Fruit fly (Drosophila melanogaster) whole organism, embryonic: ENCODE data around the gene Mct1.
A peak's percentile ranks its signal among the peaks of the same experiment; 100 is the strongest.

Experiments
- CG13287 ChIP-seq: fragments of 200-800 bp; sonication (Bioruptor generic); IDR thresholded peaks from 2 replicates; pipeline ENCODE4 v1.3.6; 2022; ENCODE audit warnings: missing biosample characterization, missing genetic modification characterization; ENCODE audit not compliant: partially characterized antibody
- CG1603 ChIP-seq: fragments of 200-800 bp; sonication (Bioruptor generic); optimal IDR thresholded peaks from 2 replicates; lab custom pipeline; 2019; ENCODE audit warnings: missing biosample characterization, mild to moderate bottlenecking, missing genetic modification characterization, moderate library complexity
- CG17829 ChIP-seq: fragments of 200-800 bp; optimal IDR thresholded peaks from 2 replicates; lab custom pipeline; 2019; ENCODE audit warnings: missing biosample characterization, mild to moderate bottlenecking, missing genetic modification characterization, moderate library complexity
- CG30431 ChIP-seq: fragments of 200-800 bp; sonication (Bioruptor generic); optimal IDR thresholded peaks from 2 replicates; lab custom pipeline; 2017; ENCODE audit warnings: missing biosample characterization, missing genetic modification characterization
- CG32532 ChIP-seq: fragments of 200-800 bp; sonication (Bioruptor generic); IDR thresholded peaks from 2 replicates; pipeline ENCODE4 v1.3.6; 2022; ENCODE audit warnings: missing biosample characterization, missing genetic modification characterization
- CG32772 ChIP-seq: fragments of 200-800 bp; sonication (Bioruptor generic); IDR thresholded peaks from 2 replicates; pipeline ENCODE4 v1.3.6; 2022; ENCODE audit warnings: missing biosample characterization, missing genetic modification characterization
- CG4282 ChIP-seq: fragments of 200-800 bp; sonication (Bioruptor generic); optimal IDR thresholded peaks from 2 replicates; lab custom pipeline; 2016; ENCODE audit warnings: missing biosample characterization, missing genetic modification characterization
- CG6272 ChIP-seq: fragments of 200-800 bp; sonication (Bioruptor generic); IDR thresholded peaks from 2 replicates; pipeline ENCODE4 v1.3.6; 2022; ENCODE audit warnings: missing biosample characterization, missing genetic modification characterization
- CG7271 ChIP-seq: fragments of 200-800 bp; sonication (Bioruptor generic); optimal IDR thresholded peaks from 2 replicates; lab custom pipeline; 2018; ENCODE audit warnings: missing biosample characterization, mild to moderate bottlenecking, missing genetic modification characterization, moderate library complexity
- CG7556 ChIP-seq: fragments of 200-800 bp; sonication (Bioruptor generic); optimal IDR thresholded peaks from 2 replicates; lab custom pipeline; 2017; ENCODE audit warnings: missing biosample characterization, mild to moderate bottlenecking, missing genetic modification characterization
- CG8089 ChIP-seq: fragments of 200-800 bp; sonication (Bioruptor generic); optimal IDR thresholded peaks from 3 replicates; lab custom pipeline; 2016; ENCODE audit warnings: missing biosample characterization, missing genetic modification characterization
- CG8281 ChIP-seq: fragments of 200-800 bp; sonication (Bioruptor generic); optimal IDR thresholded peaks from 2 replicates; lab custom pipeline; 2018; ENCODE audit warnings: missing biosample characterization, mild to moderate bottlenecking, missing genetic modification characterization, moderate library complexity
- CG8290 ChIP-seq, 3 experiments: fragments of 200-800 bp; sonication (Bioruptor generic); optimal IDR thresholded peaks; 2 replicates each; lab custom pipeline; 2016 to 2019; ENCODE audit warnings: missing biosample characterization in 3 of 3, missing genetic modification characterization in 3 of 3, mild to moderate bottlenecking in 2 of 3, moderate library complexity in 1 of 3
- CG8359 ChIP-seq: fragments of 200-800 bp; sonication (Bioruptor generic); optimal IDR thresholded peaks from 2 replicates; lab custom pipeline; 2017; ENCODE audit warnings: missing biosample characterization, mild to moderate bottlenecking, missing genetic modification characterization, borderline replicate concordance
- CG8924 ChIP-seq: fragments of 200-800 bp; optimal IDR thresholded peaks from 3 replicates; lab custom pipeline; 2019; ENCODE audit warnings: missing biosample characterization, mild to moderate bottlenecking, missing genetic modification characterization, moderate library complexity
- CG9437 ChIP-seq: fragments of 200-800 bp; sonication (Bioruptor generic); optimal IDR thresholded peaks from 2 replicates; lab custom pipeline; 2018; ENCODE audit warnings: missing biosample characterization, mild to moderate bottlenecking, missing genetic modification characterization
- CTCF ChIP-seq: fragments of 200-800 bp; sonication (Bioruptor generic); optimal IDR thresholded peaks from 2 replicates; lab custom pipeline; 2017; ENCODE audit warnings: missing biosample characterization, mild to moderate bottlenecking, missing genetic modification characterization, moderate library complexity
- CrebB ChIP-seq: fragments of 200-800 bp; sonication (Bioruptor generic); optimal IDR thresholded peaks from 3 replicates; lab custom pipeline; 2018; ENCODE audit warnings: missing biosample characterization, mild to moderate bottlenecking, missing genetic modification characterization
- Dp ChIP-seq: fragments of 200-800 bp; sonication (Bioruptor generic); optimal IDR thresholded peaks from 2 replicates; lab custom pipeline; 2018; ENCODE audit warnings: missing biosample characterization, mild to moderate bottlenecking, missing genetic modification characterization, moderate library complexity
- Dref ChIP-seq: fragments of 200-800 bp; sonication (Bioruptor generic); IDR thresholded peaks from 2 replicates; pipeline ENCODE4 v1.3.6; 2022; ENCODE audit warnings: missing biosample characterization, missing genetic modification characterization
- Ets65A ChIP-seq: fragments of 200-800 bp; sonication (Bioruptor generic); peaks from one replicate; lab custom pipeline; 2016; ENCODE audit warnings: missing biosample characterization, missing genetic modification characterization
- Fer3 ChIP-seq: fragments of 200-800 bp; sonication (Bioruptor generic); optimal IDR thresholded peaks from 2 replicates; lab custom pipeline; 2018; ENCODE audit warnings: missing biosample characterization, mild to moderate bottlenecking, missing genetic modification characterization, moderate library complexity
- Gsc ChIP-seq: fragments of 200-800 bp; sonication (Bioruptor generic); IDR thresholded peaks from 2 replicates; pipeline ENCODE4 v1.3.6; 2022; ENCODE audit warnings: missing biosample characterization, missing genetic modification characterization
- HLH54F ChIP-seq: fragments of 200-800 bp; sonication (Bioruptor generic); optimal IDR thresholded peaks from 3 replicates; lab custom pipeline; 2016; ENCODE audit warnings: missing biosample characterization, missing genetic modification characterization
- HmgZ ChIP-seq: fragments of 200-800 bp; sonication (Bioruptor generic); optimal IDR thresholded peaks from 2 replicates; lab custom pipeline; 2018; ENCODE audit warnings: missing biosample characterization, mild to moderate bottlenecking, missing genetic modification characterization
- Max ChIP-seq: fragments of 200-800 bp; sonication (Bioruptor generic); optimal IDR thresholded peaks from 2 replicates; lab custom pipeline; 2016; ENCODE audit warnings: missing biosample characterization, mild to moderate bottlenecking, missing genetic modification characterization
- NFAT ChIP-seq: fragments of 200-800 bp; sonication (Bioruptor generic); IDR thresholded peaks from 2 replicates; pipeline ENCODE4 v1.3.6; 2022; ENCODE audit warnings: missing biosample characterization, missing genetic modification characterization
- Scr ChIP-seq: fragments of 200-800 bp; sonication (Bioruptor generic); IDR thresholded peaks from 2 replicates; pipeline ENCODE4 v1.3.6; 2022; ENCODE audit warnings: missing biosample characterization, missing genetic modification characterization; ENCODE audit not compliant: partially characterized antibody
- Spps ChIP-seq: fragments of 200-800 bp; sonication (Bioruptor generic); optimal IDR thresholded peaks from 2 replicates; lab custom pipeline; 2018; ENCODE audit warnings: missing biosample characterization, mild to moderate bottlenecking, missing genetic modification characterization
- ap ChIP-seq: fragments of 200-800 bp; sonication (Bioruptor generic); IDR thresholded peaks from 2 replicates; pipeline ENCODE4 v1.3.6; 2022; ENCODE audit warnings: missing biosample characterization, missing genetic modification characterization
- chinmo ChIP-seq: fragments of 200-800 bp; sonication (Bioruptor generic); IDR thresholded peaks from 4 replicates; pipeline ENCODE4 v1.3.6; 2022; ENCODE audit warnings: missing biosample characterization, missing genetic modification characterization; ENCODE audit not compliant: partially characterized antibody
- da ChIP-seq: fragments of 200-800 bp; sonication (Bioruptor generic); optimal IDR thresholded peaks from 2 replicates; lab custom pipeline; 2016; ENCODE audit warnings: missing biosample characterization, missing genetic modification characterization
- dpn ChIP-seq, 2 experiments: fragments of 200-800 bp; sonication (Bioruptor generic); optimal IDR thresholded peaks; 3 replicates each; lab custom pipeline; 2016; ENCODE audit warnings: missing biosample characterization in 2 of 2, missing genetic modification characterization in 2 of 2
- dysf ChIP-seq: fragments of 200-800 bp; sonication (Bioruptor generic); IDR thresholded peaks from 3 replicates; pipeline ENCODE4 v1.3.6; 2022; ENCODE audit warnings: missing biosample characterization, missing genetic modification characterization
- exex ChIP-seq: fragments of 200-800 bp; sonication (Bioruptor generic); optimal IDR thresholded peaks from 4 replicates; lab custom pipeline; 2018; ENCODE audit warnings: missing biosample characterization, mild to moderate bottlenecking, missing genetic modification characterization, moderate library complexity
- fd102C ChIP-seq: fragments of 200-800 bp; sonication (Bioruptor generic); optimal IDR thresholded peaks from 2 replicates; lab custom pipeline; 2018; ENCODE audit warnings: missing biosample characterization, mild to moderate bottlenecking, missing genetic modification characterization, moderate library complexity
- gfzf ChIP-seq: fragments of 200-800 bp; sonication (Bioruptor generic); optimal IDR thresholded peaks from 2 replicates; lab custom pipeline; 2016; ENCODE audit warnings: missing biosample characterization, mild to moderate bottlenecking, missing genetic modification characterization, moderate library complexity
- luna ChIP-seq: fragments of 200-800 bp; sonication (Bioruptor generic); optimal IDR thresholded peaks from 2 replicates; lab custom pipeline; 2016; ENCODE audit warnings: missing biosample characterization, missing genetic modification characterization
- odd ChIP-seq: fragments of 200-800 bp; sonication (Bioruptor generic); optimal IDR thresholded peaks from 2 replicates; lab custom pipeline; 2017; ENCODE audit warnings: missing biosample characterization, mild to moderate bottlenecking, missing genetic modification characterization
- schlank ChIP-seq: fragments of 200-800 bp; sonication (Bioruptor generic); optimal IDR thresholded peaks from 2 replicates; lab custom pipeline; 2018; ENCODE audit warnings: missing biosample characterization, mild to moderate bottlenecking, missing genetic modification characterization
- slbo ChIP-seq: fragments of 200-800 bp; sonication (Bioruptor generic); IDR thresholded peaks from 2 replicates; pipeline ENCODE4 v1.3.6; 2022; ENCODE audit warnings: missing biosample characterization, missing genetic modification characterization
- slou ChIP-seq: fragments of 200-800 bp; sonication (Bioruptor generic); optimal IDR thresholded peaks from 3 replicates; lab custom pipeline; 2016; ENCODE audit warnings: missing biosample characterization, missing genetic modification characterization
- so ChIP-seq: fragments of 200-800 bp; sonication (Bioruptor generic); IDR thresholded peaks from 3 replicates; pipeline ENCODE4 v1.3.6; 2022; ENCODE audit warnings: missing biosample characterization, missing genetic modification characterization
- sr ChIP-seq: fragments of 200-800 bp; sonication (Bioruptor generic); IDR thresholded peaks from 3 replicates; pipeline ENCODE4 v1.3.6; 2022; ENCODE audit warnings: missing biosample characterization, missing genetic modification characterization
- ssp ChIP-seq: fragments of 200-800 bp; sonication (Bioruptor generic); IDR thresholded peaks from 2 replicates; pipeline ENCODE4 v1.3.6; 2022; ENCODE audit warnings: missing biosample characterization, missing genetic modification characterization
- tio ChIP-seq: fragments of 200-800 bp; sonication (Bioruptor generic); optimal IDR thresholded peaks from 2 replicates; lab custom pipeline; 2017; ENCODE audit warnings: missing biosample characterization, missing genetic modification characterization, inconsistent platforms
- tna ChIP-seq: fragments of 200-800 bp; sonication (Bioruptor generic); IDR thresholded peaks from 2 replicates; pipeline ENCODE4 v1.3.6; 2022; ENCODE audit warnings: missing biosample characterization, missing genetic modification characterization; ENCODE audit not compliant: partially characterized antibody
- z ChIP-seq: fragments of 200-800 bp; sonication (Bioruptor generic); IDR thresholded peaks from 3 replicates; pipeline ENCODE4 v1.3.6; 2022; ENCODE audit warnings: missing biosample characterization, missing genetic modification characterization

Mct1 gene

dm6 chrX:2141159-2141853 is 47.7 kb upstream of the Mct1 start, which contains the start of gene D2hgdh (continued):
- TF ChIP-seq CG8290 (GFP tag; optimal IDR thresholded peaks at IDR 0.05; lab: Kevin White, UChicago) (no peak), CG8290 (tag; optimal IDR thresholded peaks at IDR 0.05; lab: Kevin White, UChicago) (peak in 1 of 2 experiments; percentile 39), da (GFP tag; lab: Kevin White, UChicago) (no peak), slbo (GFP tag; lab: Robert Waterston, UW) (peak; percentile 49), NFAT (GFP tag; lab: Robert Waterston, UW) (0 out of 2 replicates have a peak, but pooled peaks have one; percentile 8), z (GFP tag; lab: Robert Waterston, UW) (peak; percentile 76; the same call in 2 of the 3 replicates), CG8924 (tag; lab: Kevin White, UChicago) (no peak), slou (GFP tag; lab: Kevin White, UChicago) (no peak), CG32532 (GFP tag; lab: Robert Waterston, UW) (peak; percentile 59)

dm6 chrX:2141854-2142216 is 47.2 kb upstream of the Mct1 start:
- TF ChIP-seq CG9437 (GFP tag; lab: Kevin White, UChicago) (peak; percentile 73), gfzf (GFP tag; lab: Kevin White, UChicago) (no peak), ap (GFP tag; lab: Robert Waterston, UW) (no peak), dysf (GFP tag; lab: Robert Waterston, UW) (peak; percentile 40; the same call in 1 of the 3 replicates), tio (GFP tag; lab: Kevin White, UChicago) (no peak), CG13287 (GFP tag; lab: Robert Waterston, UW) (no peak), Ets65A (GFP tag; lab: Kevin White, UChicago) (no peak), CG4282 (GFP tag; lab: Kevin White, UChicago) (no peak), CG7556 (peak; percentile 52), Fer3 (tag; lab: Kevin White, UChicago) (peak; percentile 57), CG8089 (GFP tag; lab: Kevin White, UChicago) (peak; percentile 16), tna (GFP tag; lab: Robert Waterston, UW) (no peak), Max (GFP tag; lab: Kevin White, UChicago) (peak; percentile 28), sr (GFP tag; lab: Robert Waterston, UW) (peak; percentile 79; the same call in 1 of the 3 replicates), Dp (GFP tag; lab: Kevin White, UChicago) (no peak), Dref (GFP tag; lab: Robert Waterston, UW) (no peak), CrebB (tag; lab: Kevin White, UChicago) (peak; percentile 55), fd102C (GFP tag; lab: Kevin White, UChicago) (peak; percentile 38), ssp (no peak), CG17829 (no peak), odd (GFP tag; lab: Kevin White, UChicago) (peak; percentile 71), CTCF (GFP tag; lab: Kevin White, UChicago) (no peak), chinmo (GFP tag; lab: Robert Waterston, UW) (no peak), CG32772 (GFP tag; lab: Robert Waterston, UW) (no peak), CG7271 (tag; lab: Kevin White, UChicago) (no peak), CG8359 (GFP tag; lab: Kevin White, UChicago) (peak; percentile 5), Spps (no peak), so (GFP tag; lab: Robert Waterston, UW) (no peak), da (GFP tag; lab: Kevin White, UChicago) (no peak), slou (GFP tag; lab: Kevin White, UChicago) (no peak), dpn (GFP tag; optimal IDR thresholded peaks at IDR 0.05; lab: Kevin White, UChicago) (peak in 1 of 2 experiments; percentile 11), exex (peak; percentile 4), HmgZ (tag; lab: Kevin White, UChicago) (no peak), schlank (tag; lab: Kevin White, UChicago) (peak; percentile 65), luna (GFP tag; lab: Kevin White, UChicago) (no peak), CG30431 (GFP tag; lab: Kevin White, UChicago) (no peak), Gsc (GFP tag; lab: Robert Waterston, UW) (no peak), CG8281 (peak; percentile 33), CG1603 (tag; lab: Kevin White, UChicago) (peak; percentile 60), Scr (GFP tag; lab: Robert Waterston, UW) (no peak), HLH54F (GFP tag; lab: Kevin White, UChicago) (no peak), CG6272 (GFP tag; lab: Robert Waterston, UW) (no peak)
